Fruit fly (Drosophila melanogaster): Measurements from ENCODE around the gene CG42784.
A peak's percentile ranks its signal among the peaks of the same experiment; 100 is the strongest.

CG42784 gene

DNA sequence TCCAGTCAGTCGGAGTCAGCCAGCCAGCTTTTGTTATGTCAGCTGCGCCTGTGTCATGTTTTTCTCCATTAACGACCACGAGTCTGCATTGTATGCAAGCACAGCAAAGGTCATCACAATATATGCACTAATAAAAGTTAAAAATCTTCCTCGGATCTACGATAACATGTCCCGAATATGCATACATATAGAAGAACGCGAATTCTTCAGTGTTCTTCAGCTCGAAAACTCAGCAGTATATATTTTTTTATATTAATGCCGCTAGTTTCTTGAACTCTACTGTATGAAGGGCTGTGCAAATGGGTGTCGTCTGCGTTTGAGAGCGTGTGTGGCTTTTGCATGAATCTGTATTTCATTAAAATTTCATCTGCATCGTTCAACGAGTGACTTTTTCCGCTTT is 67.0 kb downstream of the CG42784 start:
- no peak for TF ChIP-seq CG8478 (optimal IDR thresholded peaks at IDR 0.05)
- no peak for TF ChIP-seq CTCF (optimal IDR thresholded peaks at IDR 0.05)

- TF ChIP-seq CG8478 (optimal IDR thresholded peaks at IDR 0.05) (no peak), CTCF (optimal IDR thresholded peaks at IDR 0.05) (no peak)
These were observed 82.7 kb downstream of the CG42784 start for dm6 chr2L:13497915-13498314.

DNA sequence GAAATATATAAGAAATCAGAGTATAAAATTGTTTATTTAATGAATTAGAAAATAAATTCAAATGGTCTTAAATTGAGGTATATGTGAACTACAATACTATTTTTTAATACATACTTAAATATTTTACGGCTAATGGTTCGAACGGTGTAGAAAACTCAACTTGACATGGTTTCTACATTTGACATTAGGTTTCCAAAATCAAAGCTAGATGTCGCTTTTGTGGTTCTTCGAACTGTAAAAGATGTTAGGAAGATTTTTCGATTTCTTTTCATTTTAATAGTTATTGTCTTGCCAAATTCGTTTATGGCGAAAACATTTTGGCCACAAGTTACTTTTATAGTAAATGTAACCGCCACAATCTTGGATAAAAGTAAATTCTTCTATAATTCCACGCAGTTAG is 85.2 kb downstream of the CG42784 start:
- TF ChIP-seq CTCF (optimal IDR thresholded peaks at IDR 0.05) (peak; percentile 73 to 90), CG8478 (optimal IDR thresholded peaks at IDR 0.05) (no peak)

DNA sequence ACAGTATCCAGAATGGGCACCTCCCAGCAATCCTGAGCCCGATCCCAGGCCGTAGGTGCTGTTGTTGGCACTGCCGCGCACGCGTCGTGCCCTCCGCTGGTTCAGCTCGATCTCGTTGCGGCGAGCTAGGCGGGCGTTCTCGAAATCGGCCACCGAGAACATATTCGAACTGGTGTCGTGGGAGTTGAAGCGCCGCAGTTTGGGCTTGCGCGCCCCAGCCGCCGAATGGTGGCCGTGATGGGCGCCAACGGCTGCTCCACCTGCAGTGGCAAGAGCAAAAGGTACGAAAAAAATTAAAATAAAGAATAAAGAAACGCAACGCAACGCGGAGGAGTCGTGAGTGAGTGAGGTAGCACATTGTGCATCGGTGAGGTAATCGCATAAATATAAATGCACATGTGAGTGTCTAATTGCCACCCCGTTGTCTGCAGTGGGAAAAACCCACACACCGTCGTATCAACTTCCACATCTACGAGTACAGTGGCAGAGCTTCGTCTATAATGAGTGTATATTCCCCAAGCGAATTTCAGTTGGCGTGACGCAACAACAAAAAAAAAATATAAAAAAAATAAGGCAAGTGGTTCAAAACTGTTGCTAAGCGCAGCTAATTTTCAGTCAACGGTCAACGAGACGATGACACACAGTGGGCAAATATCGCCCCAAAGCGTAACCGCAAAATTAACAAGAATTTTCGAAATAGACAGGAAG is 94.5 kb downstream of the CG42784 start:
- TF ChIP-seq CTCF (optimal IDR thresholded peaks at IDR 0.05): no peak
- no peak for TF ChIP-seq CG8478 (optimal IDR thresholded peaks at IDR 0.05)

dm6 chr2L:13510870-13511867 is 95.9 kb downstream of the CG42784 start:
- TF ChIP-seq CG8478 (optimal IDR thresholded peaks at IDR 0.05) (no peak), CTCF (optimal IDR thresholded peaks at IDR 0.05) (no peak)

dm6 chr2L:13512182-13513032 is 97.2 kb downstream of the CG42784 start:
- no peak for TF ChIP-seq CG8478 (optimal IDR thresholded peaks at IDR 0.05)
- TF ChIP-seq CTCF (optimal IDR thresholded peaks at IDR 0.05): no peak

DNA sequence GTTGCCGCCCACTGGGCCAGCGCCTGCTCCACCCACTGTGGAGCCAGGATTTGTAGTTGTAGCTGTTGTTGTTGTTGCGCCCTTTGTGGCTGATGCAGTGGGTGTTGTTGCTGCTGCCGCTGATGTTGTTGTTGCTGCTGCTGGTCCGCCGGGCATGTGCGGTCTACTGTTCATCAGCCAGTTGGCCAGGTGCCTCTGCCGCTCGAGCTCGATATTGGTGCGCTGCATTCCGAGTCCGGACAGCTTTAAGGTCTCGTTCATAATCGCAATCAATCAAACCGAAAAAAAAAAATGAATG is 97.8 kb downstream of the CG42784 start:
- TF ChIP-seq CTCF (optimal IDR thresholded peaks at IDR 0.05) (no peak), CG8478 (optimal IDR thresholded peaks at IDR 0.05) (no peak)

DNA sequence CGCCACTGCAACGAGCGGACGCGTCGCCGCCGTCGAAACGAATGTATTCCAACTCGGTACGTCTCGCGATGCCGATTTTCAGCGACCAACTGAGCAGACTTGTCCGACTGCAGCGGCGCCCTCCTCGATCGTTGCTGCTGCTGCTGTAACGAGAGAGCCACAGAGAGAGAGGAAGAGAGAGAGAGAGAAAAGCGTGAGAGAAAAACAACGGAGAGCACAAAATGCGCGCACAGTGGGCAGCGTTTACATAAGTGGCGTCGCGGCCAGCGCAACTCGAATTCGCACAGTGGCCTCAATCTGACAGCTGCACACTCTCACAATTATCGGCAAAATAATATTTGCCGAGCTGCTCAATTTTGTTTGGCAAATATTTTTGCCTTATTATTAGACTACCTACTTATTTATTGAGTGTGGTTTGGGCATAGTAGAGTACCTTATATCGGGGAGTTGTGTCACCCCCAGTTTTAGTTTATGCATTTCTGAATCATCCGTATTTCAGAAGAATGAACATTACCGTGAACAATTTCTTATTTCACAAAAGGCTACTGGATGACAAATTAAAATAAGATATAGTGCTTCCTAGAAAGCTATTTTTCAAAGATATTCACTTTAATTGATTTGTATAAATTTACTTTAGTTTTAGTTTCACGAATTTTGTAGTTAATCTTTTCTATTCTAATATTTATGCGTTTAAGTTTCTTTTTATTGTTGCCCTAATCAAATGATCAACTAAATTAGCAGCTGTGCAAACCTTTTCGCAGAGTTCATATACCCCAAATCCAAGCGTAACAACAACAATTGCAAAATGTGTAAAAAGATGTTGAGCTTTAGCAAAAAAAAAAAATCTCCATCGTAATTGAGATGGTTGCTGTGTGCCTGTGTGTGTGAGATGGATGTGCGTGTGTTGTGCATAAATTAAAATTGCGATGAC is 98.4 kb downstream of the CG42784 start:
- TF ChIP-seq CG8478 (optimal IDR thresholded peaks at IDR 0.05) (no peak), CTCF (optimal IDR thresholded peaks at IDR 0.05) (no peak)

DNA sequence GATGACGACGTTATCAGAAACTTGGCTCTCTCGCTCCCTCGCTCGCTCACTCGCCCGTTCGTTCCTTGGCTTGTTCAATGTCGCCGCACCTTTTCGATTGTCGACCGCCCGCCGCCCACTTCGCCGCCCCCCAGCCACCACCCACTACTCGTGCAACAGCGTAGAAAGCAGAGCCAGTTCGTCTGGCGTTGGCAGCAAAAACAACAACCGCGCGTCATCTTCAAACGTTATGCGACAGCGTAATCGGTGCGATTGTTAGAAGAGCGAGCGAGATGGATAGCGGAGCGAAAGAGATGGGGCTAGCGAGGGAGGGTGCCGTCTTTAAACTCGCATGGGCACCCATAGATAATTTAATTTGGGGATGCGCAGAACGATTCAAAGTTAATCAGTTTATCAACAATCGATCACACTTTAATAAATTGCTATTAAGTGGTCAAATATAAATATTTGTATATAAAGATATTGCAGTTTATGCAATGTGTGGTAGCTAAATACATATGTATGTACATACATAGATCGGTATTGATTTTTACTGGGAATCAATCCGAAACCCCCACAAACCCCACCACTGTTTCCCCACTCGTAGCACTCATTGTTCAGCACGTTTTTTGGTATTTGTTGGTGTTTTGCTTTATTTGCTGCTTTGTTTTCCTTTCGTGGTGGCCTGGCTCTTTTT is 99.2 kb downstream of the CG42784 start:
- TF ChIP-seq CG8478 (optimal IDR thresholded peaks at IDR 0.05): no peak
- no peak for TF ChIP-seq CTCF (optimal IDR thresholded peaks at IDR 0.05)

- TF ChIP-seq CTCF (optimal IDR thresholded peaks at IDR 0.05): no peak
- TF ChIP-seq CG8478 (optimal IDR thresholded peaks at IDR 0.05): no peak
These were observed 99.9 kb downstream of the CG42784 start for dm6 chr2L:13514945-13515687.

dm6 chr2L:13515688-13516037 is 100.4 kb downstream of the CG42784 start:
- TF ChIP-seq CTCF (optimal IDR thresholded peaks at IDR 0.05) (no peak), CG8478 (optimal IDR thresholded peaks at IDR 0.05) (no peak)

- no peak for TF ChIP-seq CG8478 (optimal IDR thresholded peaks at IDR 0.05)
- TF ChIP-seq CTCF (optimal IDR thresholded peaks at IDR 0.05): no peak
These were observed 106.6 kb downstream of the CG42784 start for dm6 chr2L:13521807-13522206.

DNA sequence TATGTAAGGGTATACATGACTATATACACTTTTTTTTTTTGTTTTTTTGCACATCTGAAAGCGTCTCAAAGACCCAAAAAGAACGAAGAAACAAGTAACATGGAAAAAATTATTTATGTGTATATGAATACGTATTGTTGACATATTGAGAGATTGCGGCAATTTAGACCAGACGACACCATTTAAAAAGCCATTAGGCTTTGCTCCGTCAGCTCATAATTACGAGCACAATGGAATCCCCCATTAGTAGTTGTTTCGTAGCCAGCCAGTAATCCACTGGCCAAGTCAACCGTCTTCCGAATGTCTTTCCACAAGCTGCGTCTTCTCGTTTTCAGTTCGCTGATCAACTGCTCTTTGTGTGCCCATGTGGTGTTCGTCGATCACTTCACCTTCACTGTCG is 112.3 kb downstream of the CG42784 start, which contains the start of gene CG33640:
Gene CG33640, plus strand, starts transcription at position 301 of the 400 bp plus-strand sequence.
- TF ChIP-seq CG8478 (optimal IDR thresholded peaks at IDR 0.05): no peak
- no peak for TF ChIP-seq CTCF (optimal IDR thresholded peaks at IDR 0.05)
